Fruit fly (Drosophila melanogaster) whole organism, embryonic: ENCODE results near the gene Theg.

ENCODE experiments used
- Ada2b ChIP-seq: fragments of 200-800 bp; sonication (Bioruptor generic); IDR thresholded peaks from 2 replicates; pipeline ENCODE4 v1.3.6; 2022; ENCODE audit warnings: missing biosample characterization, missing genetic modification characterization
- Antp ChIP-seq: fragments of 200-800 bp; sonication (Bioruptor generic); optimal IDR thresholded peaks from 3 replicates; lab custom pipeline; 2016; ENCODE audit warnings: missing biosample characterization, missing genetic modification characterization
- B-H1 ChIP-seq: fragments of 200-800 bp; sonication (Bioruptor generic); IDR thresholded peaks from 3 replicates; pipeline ENCODE4 v1.3.6; 2022; ENCODE audit warnings: missing biosample characterization, missing genetic modification characterization
- BEAF-32 ChIP-seq: fragments of 200-800 bp; sonication (Bioruptor generic); optimal IDR thresholded peaks from 3 replicates; lab custom pipeline; 2017; ENCODE audit warnings: missing biosample characterization, missing genetic modification characterization, mild to moderate bottlenecking, moderate library complexity, missing genetic modification reagents
- CG13296 ChIP-seq: fragments of 200-800 bp; sonication (Bioruptor generic); optimal IDR thresholded peaks from 3 replicates; lab custom pipeline; 2018; ENCODE audit warnings: missing biosample characterization, mild to moderate bottlenecking, missing genetic modification characterization
- CG14014 ChIP-seq: fragments of 200-800 bp; sonication (Bioruptor generic); IDR thresholded peaks from 2 replicates; pipeline ENCODE4 v1.3.6; 2022; ENCODE audit warnings: missing biosample characterization, missing genetic modification characterization
- CG15011 ChIP-seq: fragments of 200-800 bp; sonication (Bioruptor generic); optimal IDR thresholded peaks from 3 replicates; lab custom pipeline; 2018; ENCODE audit warnings: missing biosample characterization, mild to moderate bottlenecking, missing genetic modification characterization
- CG15269 ChIP-seq: fragments of 200-800 bp; sonication (Bioruptor generic); optimal IDR thresholded peaks from 2 replicates; lab custom pipeline; 2018; ENCODE audit warnings: missing biosample characterization, mild to moderate bottlenecking, missing genetic modification characterization, moderate library complexity
- CG15514 ChIP-seq: fragments of 200-800 bp; sonication (Bioruptor generic); optimal IDR thresholded peaks from 3 replicates; lab custom pipeline; 2017; ENCODE audit warnings: missing biosample characterization, missing genetic modification characterization, mild to moderate bottlenecking, moderate library complexity, missing genetic modification reagents
- CG17328 ChIP-seq: fragments of 200-800 bp; sonication (Bioruptor generic); IDR thresholded peaks from 2 replicates; pipeline ENCODE4 v1.3.6; 2022; ENCODE audit warnings: missing biosample characterization, missing genetic modification characterization
- CG17385 ChIP-seq: fragments of 200-800 bp; sonication (Bioruptor generic); optimal IDR thresholded peaks from 3 replicates; lab custom pipeline; 2018; ENCODE audit warnings: missing biosample characterization, mild to moderate bottlenecking, missing genetic modification characterization
- CG2202 ChIP-seq: fragments of 200-800 bp; sonication (Bioruptor generic); optimal IDR thresholded peaks from 2 replicates; lab custom pipeline; 2018; ENCODE audit warnings: missing biosample characterization, mild to moderate bottlenecking, missing genetic modification characterization
- CG30403 ChIP-seq: fragments of 200-800 bp; sonication (Bioruptor generic); optimal IDR thresholded peaks from 3 replicates; lab custom pipeline; 2016; ENCODE audit warnings: missing biosample characterization, missing genetic modification characterization
- CG34422 ChIP-seq: fragments of 200-800 bp; sonication (Bioruptor generic); IDR thresholded peaks from 3 replicates; pipeline ENCODE4 v1.3.6; 2022; ENCODE audit warnings: missing biosample characterization, missing genetic modification characterization
- CG3847 ChIP-seq: fragments of 200-800 bp; sonication (Bioruptor generic); IDR thresholded peaks from 2 replicates; pipeline ENCODE4 v1.3.6; 2022; ENCODE audit warnings: missing biosample characterization, missing genetic modification characterization
- CG42726 ChIP-seq: fragments of 200-800 bp; sonication (Bioruptor generic); IDR thresholded peaks from 2 replicates; pipeline ENCODE4 v1.3.6; 2022; ENCODE audit warnings: missing biosample characterization, missing genetic modification characterization; ENCODE audit not compliant: partially characterized antibody
- CG4424 ChIP-seq: fragments of 200-800 bp; sonication (Bioruptor generic); optimal IDR thresholded peaks from 3 replicates; lab custom pipeline; 2016; ENCODE audit warnings: missing biosample characterization, missing genetic modification characterization
- CG6683 ChIP-seq: fragments of 200-800 bp; sonication (Bioruptor generic); optimal IDR thresholded peaks from 2 replicates; lab custom pipeline; 2017; ENCODE audit warnings: missing biosample characterization, mild to moderate bottlenecking, missing genetic modification characterization, missing genetic modification reagents
- CG7745 ChIP-seq: fragments of 200-800 bp; sonication (Bioruptor generic); optimal IDR thresholded peaks from 2 replicates; lab custom pipeline; 2018; ENCODE audit warnings: missing biosample characterization, mild to moderate bottlenecking, missing genetic modification characterization, moderate library complexity
- CG9609 ChIP-seq: fragments of 200-800 bp; sonication (Bioruptor generic); optimal IDR thresholded peaks from 3 replicates; lab custom pipeline; 2016; ENCODE audit warnings: missing biosample characterization, missing genetic modification characterization
- CoRest ChIP-seq: fragments of 200-800 bp; sonication (Bioruptor generic); optimal IDR thresholded peaks from 3 replicates; lab custom pipeline; 2018; ENCODE audit warnings: missing biosample characterization, mild to moderate bottlenecking, missing genetic modification characterization, moderate library complexity
- Doc2 ChIP-seq: fragments of 200-800 bp; sonication (Bioruptor generic); IDR thresholded peaks from 2 replicates; pipeline ENCODE4 v1.3.6; 2022; ENCODE audit warnings: missing biosample characterization, missing genetic modification characterization
- Doc3 ChIP-seq: fragments of 200-800 bp; sonication (Bioruptor generic); IDR thresholded peaks from 3 replicates; pipeline ENCODE4 v1.3.6; 2022; ENCODE audit warnings: missing biosample characterization, missing genetic modification characterization; ENCODE audit not compliant: partially characterized antibody
- H2.0 ChIP-seq: fragments of 200-800 bp; sonication (Bioruptor generic); IDR thresholded peaks from 2 replicates; pipeline ENCODE4 v1.3.6; 2022; ENCODE audit warnings: missing biosample characterization, missing genetic modification characterization
- HLH54F ChIP-seq: fragments of 200-800 bp; sonication (Bioruptor generic); optimal IDR thresholded peaks from 3 replicates; lab custom pipeline; 2016; ENCODE audit warnings: missing biosample characterization, missing genetic modification characterization
- HmgZ ChIP-seq: fragments of 200-800 bp; sonication (Bioruptor generic); optimal IDR thresholded peaks from 2 replicates; lab custom pipeline; 2018; ENCODE audit warnings: missing biosample characterization, mild to moderate bottlenecking, missing genetic modification characterization
- Hsf ChIP-seq: fragments of 200-800 bp; sonication (Bioruptor generic); optimal IDR thresholded peaks from 3 replicates; lab custom pipeline; 2016; ENCODE audit warnings: missing biosample characterization, missing genetic modification characterization
- Pdp1 ChIP-seq, 2 experiments: fragments of 200-800 bp; sonication (Bioruptor generic); optimal IDR thresholded peaks; 3 replicates each; lab custom pipeline; 2016; ENCODE audit warnings: missing biosample characterization in 2 of 2, missing genetic modification characterization in 2 of 2, mild to moderate bottlenecking in 1 of 2, moderate library complexity in 1 of 2
- Side ChIP-seq: fragments of 200-800 bp; sonication (Bioruptor generic); optimal IDR thresholded peaks from 2 replicates; lab custom pipeline; 2016; ENCODE audit warnings: missing biosample characterization, missing genetic modification characterization
- Xbp1 ChIP-seq: fragments of 200-800 bp; sonication (Bioruptor generic); optimal IDR thresholded peaks from 3 replicates; lab custom pipeline; 2016; ENCODE audit warnings: missing biosample characterization, mild to moderate bottlenecking, missing genetic modification characterization
- bbx ChIP-seq: fragments of 200-800 bp; sonication (Bioruptor generic); IDR thresholded peaks from 2 replicates; pipeline ENCODE4 v1.3.6; 2022; ENCODE audit warnings: missing biosample characterization, missing genetic modification characterization; ENCODE audit not compliant: partially characterized antibody
- btn ChIP-seq: fragments of 200-800 bp; sonication (Bioruptor generic); optimal IDR thresholded peaks from 2 replicates; lab custom pipeline; 2016; ENCODE audit warnings: missing biosample characterization, missing genetic modification characterization
- fu2 ChIP-seq: fragments of 200-800 bp; sonication (Bioruptor generic); optimal IDR thresholded peaks from 2 replicates; lab custom pipeline; 2016; ENCODE audit warnings: missing biosample characterization, missing genetic modification characterization
- gcm ChIP-seq: fragments of 200-800 bp; sonication (Bioruptor generic); optimal IDR thresholded peaks from 2 replicates; lab custom pipeline; 2019; ENCODE audit warnings: missing biosample characterization, mild to moderate bottlenecking, missing genetic modification characterization, moderate library complexity
- gem ChIP-seq: fragments of 200-800 bp; sonication (Bioruptor generic); optimal IDR thresholded peaks from 2 replicates; lab custom pipeline; 2019; ENCODE audit warnings: missing biosample characterization, mild to moderate bottlenecking, missing genetic modification characterization, moderate library complexity
- gro ChIP-seq: fragments of 200-800 bp; sonication (Bioruptor generic); optimal IDR thresholded peaks from 2 replicates; lab custom pipeline; 2016; ENCODE audit warnings: missing biosample characterization, missing genetic modification characterization
- ind ChIP-seq: fragments of 200-800 bp; sonication (Bioruptor generic); optimal IDR thresholded peaks from 3 replicates; lab custom pipeline; 2016; ENCODE audit warnings: missing biosample characterization, missing genetic modification characterization
- kay ChIP-seq: fragments of 200-800 bp; sonication (Bioruptor generic); optimal IDR thresholded peaks from 2 replicates; lab custom pipeline; 2016; ENCODE audit warnings: missing biosample characterization, missing genetic modification characterization
- lilli ChIP-seq: fragments of 200-800 bp; sonication (Bioruptor generic); optimal IDR thresholded peaks from 3 replicates; lab custom pipeline; 2016; ENCODE audit warnings: missing biosample characterization, missing genetic modification characterization
- nom ChIP-seq: fragments of 200-800 bp; sonication (Bioruptor generic); optimal IDR thresholded peaks from 2 replicates; lab custom pipeline; 2017; ENCODE audit warnings: missing biosample characterization, missing genetic modification characterization, mild to moderate bottlenecking, moderate library complexity, missing genetic modification reagents
- sens ChIP-seq: fragments of 200-800 bp; sonication (Bioruptor generic); peaks from one replicate; lab custom pipeline; 2016; ENCODE audit warnings: missing biosample characterization, missing genetic modification characterization
- so ChIP-seq: fragments of 200-800 bp; sonication (Bioruptor generic); IDR thresholded peaks from 3 replicates; pipeline ENCODE4 v1.3.6; 2022; ENCODE audit warnings: missing biosample characterization, missing genetic modification characterization
- sob ChIP-seq: fragments of 200-800 bp; sonication (Bioruptor generic); IDR thresholded peaks from 2 replicates; pipeline ENCODE4 v1.3.6; 2022; ENCODE audit warnings: missing biosample characterization, missing genetic modification characterization
- vfl ChIP-seq: fragments of 200-800 bp; sonication (Bioruptor generic); optimal IDR thresholded peaks from 2 replicates; lab custom pipeline; 2016; ENCODE audit warnings: missing biosample characterization, missing genetic modification characterization
- vvl ChIP-seq: fragments of 200-800 bp; sonication (Bioruptor generic); IDR thresholded peaks from 2 replicates; pipeline ENCODE4 v1.3.6; 2022; ENCODE audit warnings: missing biosample characterization, missing genetic modification characterization
- zen ChIP-seq: fragments of 200-800 bp; sonication (Bioruptor generic); optimal IDR thresholded peaks from 3 replicates; lab custom pipeline; 2018; ENCODE audit warnings: missing biosample characterization, mild to moderate bottlenecking, missing genetic modification characterization, moderate library complexity
- zfh2 ChIP-seq: fragments of 200-800 bp; sonication (Bioruptor generic); optimal IDR thresholded peaks from 2 replicates; lab custom pipeline; 2016; ENCODE audit warnings: missing biosample characterization, missing genetic modification characterization

Theg gene

DNA sequence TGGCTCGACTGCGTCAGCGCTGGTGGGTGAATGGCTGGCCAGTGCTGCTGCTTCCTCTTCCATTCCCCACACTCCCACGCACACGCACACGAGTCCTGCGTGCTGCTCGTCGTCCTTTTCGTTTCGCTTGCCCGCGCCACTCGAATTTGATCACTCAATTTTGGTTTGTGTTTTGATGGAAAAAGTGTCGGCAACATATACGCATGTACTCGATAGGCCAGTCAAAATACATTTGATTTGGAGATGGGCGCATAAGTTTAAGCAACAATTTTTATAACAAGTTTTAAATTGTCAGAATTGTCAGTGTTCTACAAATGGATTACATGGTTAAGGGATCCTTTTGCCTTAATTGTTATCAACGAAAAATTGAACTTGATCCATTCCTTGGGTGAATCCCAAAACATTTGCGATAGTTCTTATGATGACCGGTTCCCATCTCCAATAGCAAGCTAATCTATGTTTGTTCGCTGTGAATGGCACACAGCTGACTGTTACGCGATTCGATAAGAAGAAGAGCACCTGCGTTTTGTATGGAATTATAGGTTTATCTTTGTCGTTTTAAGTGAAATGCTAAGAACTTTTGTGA, 8.6 kb downstream of the Theg start, which contains the start of the genes Mitofilin and mRpL35 (continued):
- no peak for TF ChIP-seq gcm (GFP tag; lab: Kevin White, UChicago)
- TF ChIP-seq sob, result no peak
- TF ChIP-seq vfl (GFP tag; lab: Kevin White, UChicago), result peak; percentile 19
- TF ChIP-seq Doc2 (GFP tag; lab: Robert Waterston, UW), result no peak

DNA sequence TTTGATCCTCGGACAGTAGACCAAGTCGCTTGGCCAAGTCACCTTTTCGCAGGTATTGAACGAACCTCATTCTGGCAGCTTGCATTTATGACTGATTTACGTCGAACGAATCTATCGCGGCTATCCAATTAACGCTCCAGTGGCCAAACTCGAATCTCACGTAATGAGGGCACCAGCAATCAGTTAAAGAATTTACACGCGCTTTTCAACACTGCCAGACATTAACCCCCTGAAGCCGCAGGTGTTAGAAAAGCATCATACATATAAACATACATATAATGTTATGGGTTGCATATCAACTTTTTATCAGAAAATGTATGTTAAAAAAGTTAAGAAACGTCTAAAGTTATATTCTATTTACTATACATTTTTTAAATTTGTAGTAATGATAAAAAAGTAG, 10.8 kb downstream of the Theg start, which contains the start of gene CG6028:
Gene CG6028 (minus strand): TSS at position 187 of the 400 bp plus-strand sequence.
- TF ChIP-seq CG7745 (tag; lab: Kevin White, UChicago) (no peak), CG6683 (no peak), CG17328 (peak; percentile 45; the same call in 1 of the 2 replicates), Xbp1 (GFP tag; lab: Kevin White, UChicago) (peak; percentile 23), H2.0 (GFP tag; lab: Robert Waterston, UW) (0 out of 2 replicates have a peak, but pooled peaks have one; percentile 34), CoRest (no peak), kay (GFP tag; lab: Kevin White, UChicago) (peak; percentile 21), HmgZ (tag; lab: Kevin White, UChicago) (peak; percentile 5), CG30403 (peak; percentile 17), Doc3 (GFP tag; lab: Robert Waterston, UW) (peak; percentile 40; the same call in 1 of the 3 replicates), sens (GFP tag; lab: Kevin White, UChicago) (peak; percentile 78), CG9609 (GFP tag; lab: Kevin White, UChicago) (no peak), CG15269 (tag; lab: Kevin White, UChicago) (peak; percentile 18), Pdp1 (GFP tag; optimal IDR thresholded peaks at IDR 0.05; lab: Kevin White, UChicago) (peak in 1 of 2 experiments; percentile 92), vvl (GFP tag; lab: Robert Waterston, UW) (peak; percentile 66), CG3847 (GFP tag; lab: Robert Waterston, UW) (peak; percentile 39; the same call in 1 of the 2 replicates), btn (GFP tag; lab: Kevin White, UChicago) (no peak), ind (GFP tag; lab: Kevin White, UChicago) (peak; percentile 12), CG14014 (peak; percentile 24; the same call in 1 of the 2 replicates), gem (tag; lab: Kevin White, UChicago) (peak; percentile 25), CG15514 (peak; percentile 27), Ada2b (GFP tag; lab: Robert Waterston, UW) (0 out of 2 replicates have a peak, but pooled peaks have one; percentile 7), zfh2 (GFP tag; lab: Kevin White, UChicago) (peak; percentile 28), gro (GFP tag; lab: Kevin White, UChicago) (peak; percentile 43), sob (peak; percentile 52), CG42726 (peak; percentile 18; the same call in 1 of the 2 replicates), bbx (GFP tag; lab: Robert Waterston, UW) (peak; percentile 33; the same call in 1 of the 2 replicates), CG2202 (tag; lab: Kevin White, UChicago) (no peak), nom (GFP tag; lab: Kevin White, UChicago) (peak; percentile 32), CG13296 (GFP tag; lab: Kevin White, UChicago) (peak; percentile 10), CG34422 (GFP tag; lab: Robert Waterston, UW) (0 out of 3 replicates have a peak, but pooled peaks have one; percentile 24), HLH54F (GFP tag; lab: Kevin White, UChicago) (peak; percentile 16), Antp (GFP tag; lab: Kevin White, UChicago) (peak; percentile 33), CG4424 (GFP tag; lab: Kevin White, UChicago) (peak; percentile 20), zen (tag; lab: Kevin White, UChicago) (peak; percentile 28), fu2 (GFP tag; lab: Kevin White, UChicago) (peak; percentile 3), CG17385 (GFP tag; lab: Kevin White, UChicago) (peak; percentile 5), Hsf (GFP tag; lab: Kevin White, UChicago) (peak; percentile 7), so (0 out of 3 replicates have a peak, but pooled peaks have one; percentile 26), lilli (GFP tag; lab: Kevin White, UChicago) (peak; percentile 53), Side (peak; percentile 10), B-H1 (no peak), BEAF-32 (peak; percentile 21), CG15011 (GFP tag; lab: Kevin White, UChicago) (no peak)
